Worm (Caenorhabditis elegans): ENCODE data around the gene lcmt-1.

lcmt-1 gene

ce11 chrIII:4381343-4381742, 38.1 kb downstream of the lcmt-1 start, which contains the start of gene pals-27:
pals-27 (plus strand) TSS chrIII:4381643.
- TF ChIP-seq skn-1 (tag; optimal IDR thresholded peaks at IDR 0.05) = no peak
- TF ChIP-seq R02D3.7 (tag; optimal IDR thresholded peaks at IDR 0.05) = no peak
- no peak for TF ChIP-seq elt-3 (tag; optimal IDR thresholded peaks at IDR 0.05)
- no peak for TF ChIP-seq nhr-12 (tag; optimal IDR thresholded peaks at IDR 0.05)
- TF ChIP-seq C34F6.9 (tag; optimal IDR thresholded peaks at IDR 0.05) = no peak
- TF ChIP-seq nhr-6 (tag; optimal IDR thresholded peaks at IDR 0.05) = no peak
- no peak for TF ChIP-seq nhr-25 (tag; optimal IDR thresholded peaks at IDR 0.05)
- TF ChIP-seq ZK546.5 (tag; optimal IDR thresholded peaks at IDR 0.05) = no peak
- no peak for TF ChIP-seq nhr-237 (tag; optimal IDR thresholded peaks at IDR 0.05)
- no peak for TF ChIP-seq sem-4 (tag; optimal IDR thresholded peaks at IDR 0.05)
- no peak for TF ChIP-seq lsy-2 (tag; optimal IDR thresholded peaks at IDR 0.05)
- TF ChIP-seq sma-3 (GFP tag; optimal IDR thresholded peaks at IDR 0.05) = no peak
- TF ChIP-seq crh-2 (tag; optimal IDR thresholded peaks at IDR 0.05) = no peak
- no peak for TF ChIP-seq nhr-77 (tag; optimal IDR thresholded peaks at IDR 0.05)
- TF ChIP-seq aly-2 (tag; optimal IDR thresholded peaks at IDR 0.05) = no peak
- TF ChIP-seq F13H6.1 (tag; optimal IDR thresholded peaks at IDR 0.05) = no peak
- TF ChIP-seq unc-62 (GFP tag; optimal IDR thresholded peaks at IDR 0.05) = no peak
- TF ChIP-seq unc-39 (tag; optimal IDR thresholded peaks at IDR 0.05) = no peak
- TF ChIP-seq egl-27 (tag; optimal IDR thresholded peaks at IDR 0.05) = no peak
- no peak for TF ChIP-seq nhr-23 (tag; optimal IDR thresholded peaks at IDR 0.05)

- TF ChIP-seq C34F6.9 (tag; optimal IDR thresholded peaks at IDR 0.05) (no peak), mdl-1 (tag; optimal IDR thresholded peaks at IDR 0.05) (no peak), ztf-11 (tag; optimal IDR thresholded peaks at IDR 0.05) (no peak), mbf-1 (tag; optimal IDR thresholded peaks at IDR 0.05) (no peak), nhr-23 (tag; optimal IDR thresholded peaks at IDR 0.05) (no peak), ztf-1 (GFP tag; conservative IDR thresholded peaks at IDR 0.05) (no peak)
Measured at ce11 chrIII:4382118-4382517, 38.9 kb downstream of the lcmt-1 start.

- TF ChIP-seq blmp-1 (tag; optimal IDR thresholded peaks at IDR 0.05; ENCODE audit: insufficient read depth) (no peak), fos-1 (tag; optimal IDR thresholded peaks at IDR 0.05) (no peak), sma-9 (GFP tag; optimal IDR thresholded peaks at IDR 0.05) (no peak), sma-9 (tag; optimal IDR thresholded peaks at IDR 0.05) (no peak)
Measured at ce11 chrIII:4384487-4384886, 41.2 kb downstream of the lcmt-1 start, which contains the start of gene pals-28. pals-28 (plus strand) TSS chrIII:4384787.

ce11 chrIII:4390421-4390820, 47.2 kb downstream of the lcmt-1 start:
- TF ChIP-seq aly-2 (tag; optimal IDR thresholded peaks at IDR 0.05) = no peak
- no peak for TF ChIP-seq elt-1 (tag; optimal IDR thresholded peaks at IDR 0.05)
- TF ChIP-seq nhr-12 (tag; optimal IDR thresholded peaks at IDR 0.05) = no peak
- no peak for TF ChIP-seq sma-9 (GFP tag; optimal IDR thresholded peaks at IDR 0.05)
- TF ChIP-seq sma-9 (tag; optimal IDR thresholded peaks at IDR 0.05) = no peak
- TF ChIP-seq ztf-1 (GFP tag; conservative IDR thresholded peaks at IDR 0.05) = no peak
- no peak for TF ChIP-seq unc-62 (GFP tag; optimal IDR thresholded peaks at IDR 0.05)
- no peak for TF ChIP-seq fos-1 (tag; optimal IDR thresholded peaks at IDR 0.05)
- no peak for TF ChIP-seq lin-13 (GFP tag; optimal IDR thresholded peaks at IDR 0.05)
- no peak for TF ChIP-seq ceh-16 (tag; optimal IDR thresholded peaks at IDR 0.05)
- TF ChIP-seq ztf-11 (tag; optimal IDR thresholded peaks at IDR 0.05) = no peak
- TF ChIP-seq egl-27 (tag; optimal IDR thresholded peaks at IDR 0.05) = no peak
- no peak for TF ChIP-seq sem-4 (tag; optimal IDR thresholded peaks at IDR 0.05)
- no peak for TF ChIP-seq zag-1 (tag; optimal IDR thresholded peaks at IDR 0.05)

ce11 chrIII:4391319-4391718, 48.1 kb downstream of the lcmt-1 start:
- TF ChIP-seq mab-5 (tag; optimal IDR thresholded peaks at IDR 0.05) (no peak), blmp-1 (tag; optimal IDR thresholded peaks at IDR 0.05; ENCODE audit: insufficient read depth) (peak; percentile 66)

ce11 chrIII:4391938-4392337, 48.7 kb downstream of the lcmt-1 start:
- TF ChIP-seq gmeb-1 (tag; optimal IDR thresholded peaks at IDR 0.05) (no peak), ceh-16 (tag; optimal IDR thresholded peaks at IDR 0.05) (peak; percentile 12)
